Fruit fly (Drosophila melanogaster): ENCODE results near the gene CG5199.

CG5199 gene

dm6 chr3L:20447957-20448356, 4.7 kb downstream of the CG5199 start (continued):
- peak; percentile 69 for TF ChIP-seq Hmr (GFP tag; optimal IDR thresholded peaks at IDR 0.05)
- TF ChIP-seq Hr51 (GFP tag; optimal IDR thresholded peaks at IDR 0.05) = peak in 1 of 2 experiments; percentile 5
- TF ChIP-seq CG15514 (GFP tag; optimal IDR thresholded peaks at IDR 0.05) = peak; percentile 61
- peak; percentile 36 for TF ChIP-seq CG31365 (tag; optimal IDR thresholded peaks at IDR 0.05)
- no peak for TF ChIP-seq Hr3 (GFP tag; optimal IDR thresholded peaks at IDR 0.05)
- no peak for TF ChIP-seq CG9437 (GFP tag; optimal IDR thresholded peaks at IDR 0.05)
- TF ChIP-seq CG13624 (GFP tag; optimal IDR thresholded peaks at IDR 0.05) = no peak
- no peak for TF ChIP-seq CG10431 (GFP tag; optimal IDR thresholded peaks at IDR 0.05)
- TF ChIP-seq CkIIα-i1 (GFP tag; IDR thresholded peaks at IDR 0.05) = no peak
- no peak for TF ChIP-seq trh (GFP tag; optimal IDR thresholded peaks at IDR 0.05)
- peak; percentile 54 for TF ChIP-seq unpg (GFP tag; optimal IDR thresholded peaks at IDR 0.05)
- peak; percentile 66 for TF ChIP-seq CG1233 (GFP tag; optimal IDR thresholded peaks at IDR 0.05)
- TF ChIP-seq CG15696 (tag; optimal IDR thresholded peaks at IDR 0.05) = peak; percentile 70
- TF ChIP-seq ato (GFP tag; IDR thresholded peaks at IDR 0.05; ENCODE audit: partially characterized antibody) = no peak
- TF ChIP-seq CG3281 (GFP tag; optimal IDR thresholded peaks at IDR 0.05) = peak; percentile 80
- no peak for TF ChIP-seq shn (GFP tag; optimal IDR thresholded peaks at IDR 0.05)
- peak; percentile 26 for TF ChIP-seq CG8924 (tag; optimal IDR thresholded peaks at IDR 0.05)
- TF ChIP-seq en (GFP tag; optimal IDR thresholded peaks at IDR 0.05) = no peak
- no peak for TF ChIP-seq CG6254 (GFP tag; optimal IDR thresholded peaks at IDR 0.05)
- TF ChIP-seq ac (GFP tag; optimal IDR thresholded peaks at IDR 0.05) = peak; percentile 50
- no peak for TF ChIP-seq CG4360 (GFP tag; IDR thresholded peaks at IDR 0.05)
- peak; percentile 1 for TF ChIP-seq grau (tag; optimal IDR thresholded peaks at IDR 0.05)
- TF ChIP-seq PHDP (tag; optimal IDR thresholded peaks at IDR 0.05) = peak; percentile 69
- TF ChIP-seq Rfx (GFP tag; IDR thresholded peaks at IDR 0.05) = peak; percentile 25; the same call in 1 of the 2 replicates
- TF ChIP-seq CG7745 (tag; optimal IDR thresholded peaks at IDR 0.05) = peak; percentile 83
- no peak for TF ChIP-seq gfzf (GFP tag; optimal IDR thresholded peaks at IDR 0.05)
- TF ChIP-seq ATbp (GFP tag; optimal IDR thresholded peaks at IDR 0.05) = peak; percentile 52
- TF ChIP-seq CG4707 (GFP tag; optimal IDR thresholded peaks at IDR 0.05) = peak; percentile 7
- peak; percentile 27 for TF ChIP-seq CG13424 (tag; optimal IDR thresholded peaks at IDR 0.05)
- no peak for TF ChIP-seq CG16815 (GFP tag; optimal IDR thresholded peaks at IDR 0.05)
- peak; percentile 48 for TF ChIP-seq fd102C (GFP tag; optimal IDR thresholded peaks at IDR 0.05)
- no peak for TF ChIP-seq tgo (GFP tag; IDR thresholded peaks at IDR 0.05)
- peak; percentile 83 for TF ChIP-seq CG6813 (GFP tag; optimal IDR thresholded peaks at IDR 0.05)
- TF ChIP-seq insv (GFP tag; optimal IDR thresholded peaks at IDR 0.05) = peak in 1 of 2 experiments; percentile 10
- peak; percentile 9 for TF ChIP-seq D19B (GFP tag; optimal IDR thresholded peaks at IDR 0.05)
- TF ChIP-seq fd64A (GFP tag; optimal IDR thresholded peaks at IDR 0.05) = peak; percentile 1
- peak; percentile 48 for TF ChIP-seq Meics (GFP tag; optimal IDR thresholded peaks at IDR 0.05)
- no peak for TF ChIP-seq ab (GFP tag; optimal IDR thresholded peaks at IDR 0.05)
- peak; percentile 20 for TF ChIP-seq CG6683 (GFP tag; optimal IDR thresholded peaks at IDR 0.05)
- no peak for TF ChIP-seq CG3726 (GFP tag; IDR thresholded peaks at IDR 0.05)
- TF ChIP-seq toy (GFP tag; IDR thresholded peaks at IDR 0.05) = no peak
- no peak for TF ChIP-seq az2 (GFP tag; optimal IDR thresholded peaks at IDR 0.05)
- TF ChIP-seq mirr (GFP tag; optimal IDR thresholded peaks at IDR 0.05) = peak; percentile 20
- no peak for TF ChIP-seq CG34376 (GFP tag; optimal IDR thresholded peaks at IDR 0.05)
- no peak for TF ChIP-seq HLH4C (GFP tag; IDR thresholded peaks at IDR 0.05; ENCODE audit: partially characterized antibody)
- TF ChIP-seq CG9876 (GFP tag; optimal IDR thresholded peaks at IDR 0.05) = no peak
- peak; percentile 12; the same call in 1 of the 3 replicates for TF ChIP-seq so (GFP tag; IDR thresholded peaks at IDR 0.05)
- TF ChIP-seq pfk (GFP tag; optimal IDR thresholded peaks at IDR 0.05) = no peak
- no peak for TF ChIP-seq CG12942 (GFP tag; optimal IDR thresholded peaks at IDR 0.05)
- peak; percentile 67 for TF ChIP-seq CG12071 (GFP tag; optimal IDR thresholded peaks at IDR 0.05)
